Fruit fly (Drosophila melanogaster) whole organism: Measurements from ENCODE around the gene alpha-Man-Ia.

Source experiments
- CG8478 ChIP-seq: fragments of >200 bp; optimal IDR thresholded peaks from 2 replicates; lab custom pipeline; 2018; ENCODE audit warnings: inconsistent platforms
- Dll ChIP-seq: fragments of >200 bp; optimal IDR thresholded peaks from 2 replicates; lab custom pipeline; 2017
- EcR ChIP-seq, 2 experiments: fragments of >200 bp; optimal IDR thresholded peaks; 2 replicates each; lab custom pipeline; 2017; ENCODE audit warnings: missing biosample characterization in 2 of 2, missing genetic modification characterization in 2 of 2, missing genetic modification reagents in 2 of 2
- psq ChIP-seq: fragments of >200 bp; optimal IDR thresholded peaks from 2 replicates; lab custom pipeline; 2017
- usp ChIP-seq: fragments of >200 bp; optimal IDR thresholded peaks from 2 replicates; lab custom pipeline; 2017; ENCODE audit warnings: missing biosample characterization, missing genetic modification characterization, mixed read lengths

DNA sequence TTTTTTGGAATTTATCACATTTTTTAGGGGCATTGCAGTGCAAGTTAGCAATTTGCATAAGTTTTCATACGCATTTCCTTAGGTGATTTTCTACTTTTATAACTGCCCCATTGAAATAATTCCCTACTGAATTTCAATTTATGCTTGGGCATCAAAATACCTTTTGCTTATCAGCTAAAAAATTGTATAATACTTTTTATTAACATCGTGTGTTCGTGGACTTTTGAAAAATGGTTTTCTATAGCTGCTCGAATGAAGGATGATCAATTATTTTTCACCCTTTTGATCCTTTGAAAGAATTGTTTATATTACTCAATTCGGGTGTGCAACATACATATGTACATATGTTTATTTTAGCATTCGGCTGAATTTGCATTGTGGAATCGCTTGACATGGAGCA lies 36.4 kb upstream of the alpha-Man-Ia start:
- TF ChIP-seq Dll (lab: Kevin White, UChicago) = no peak
- no peak for TF ChIP-seq EcR (GFP tag; optimal IDR thresholded peaks at IDR 0.05; lab: Kevin White, UChicago)
- TF ChIP-seq CG8478 = no peak
- TF ChIP-seq usp (GFP tag; lab: Kevin White, UChicago) = no peak
- TF ChIP-seq psq (lab: Kevin White, UChicago) = no peak
